Worm (Caenorhabditis elegans): Measurements from ENCODE around the gene ZK757.10.
A peak's percentile ranks its signal among the peaks of the same experiment; 100 is the strongest.

DNA sequence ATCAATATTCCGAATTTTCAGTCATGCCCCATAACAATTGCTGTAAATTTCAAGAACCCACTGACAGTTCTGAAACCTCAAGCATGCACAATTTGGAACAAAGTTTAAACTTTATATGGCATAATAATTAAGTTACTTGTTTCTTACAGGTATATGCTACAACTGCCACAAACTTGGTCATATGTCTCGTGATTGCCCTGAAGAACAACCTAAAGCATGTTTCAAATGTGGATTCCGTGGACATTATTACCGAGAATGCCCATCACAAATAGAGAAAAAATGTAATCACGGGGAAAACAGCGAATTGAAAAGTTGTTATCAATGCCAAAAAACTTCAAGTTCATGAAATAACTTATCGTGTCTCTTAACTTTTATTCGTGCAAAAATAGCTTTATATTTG lies 35.9 kb downstream of the ZK757.10 start:
- no peak for TF ChIP-seq ceh-82 (tag; optimal IDR thresholded peaks at IDR 0.05)
- no peak for TF ChIP-seq ztf-11 (tag; optimal IDR thresholded peaks at IDR 0.05)
- TF ChIP-seq nhr-12 (tag; optimal IDR thresholded peaks at IDR 0.05) = no peak
- TF ChIP-seq ces-1 (GFP tag; optimal IDR thresholded peaks at IDR 0.05) = no peak
- TF ChIP-seq nhr-11 (tag; optimal IDR thresholded peaks at IDR 0.05) = no peak
- no peak for TF ChIP-seq aly-2 (tag; optimal IDR thresholded peaks at IDR 0.05)
- TF ChIP-seq zag-1 (tag; optimal IDR thresholded peaks at IDR 0.05) = no peak
- TF ChIP-seq unc-130 (tag; optimal IDR thresholded peaks at IDR 0.05) = peak; percentile 11
- TF ChIP-seq nhr-90 (tag; optimal IDR thresholded peaks at IDR 0.05; ENCODE audit: poor library complexity) = no peak
- TF ChIP-seq mep-1 (tag; optimal IDR thresholded peaks at IDR 0.05) = no peak
- no peak for TF ChIP-seq dpl-1 (GFP tag; optimal IDR thresholded peaks at IDR 0.05)
- no peak for TF ChIP-seq irx-1 (tag; optimal IDR thresholded peaks at IDR 0.05)
